Fruit fly (Drosophila melanogaster): ENCODE data around the gene CG13454.

- peak; percentile 28 for TF ChIP-seq h (GFP tag; optimal IDR thresholded peaks at IDR 0.05)
- TF ChIP-seq Abd-B (GFP tag; optimal IDR thresholded peaks at IDR 0.05), result no peak
- TF ChIP-seq CrebA (GFP tag; optimal IDR thresholded peaks at IDR 0.05; ENCODE audit: borderline replicate concordance), result no peak
- TF ChIP-seq sage (GFP tag; optimal IDR thresholded peaks at IDR 0.05), result no peak
Observed at dm6 chr3L:15510787-15511186, 6.1 kb downstream of the CG13454 start, which contains the start of gene MsrA.
